Worm (Caenorhabditis elegans) whole organism, L4/young adult: ENCODE results near the gene vab-2.

Experiments used
- W03F9.2 ChIP-seq: fragments of 150-350 bp; optimal IDR thresholded peaks from 2 replicates; lab custom pipeline; 2014; ENCODE audit warnings: missing biosample characterization, missing genetic modification characterization
- him-1 ChIP-seq: sonication (generic microtip); optimal IDR thresholded peaks from 2 replicates; lab custom pipeline; 2016; ENCODE audit warnings: missing genotype, missing genetic modification reagents, missing genetic modification characterization, missing compliant biosample characterization

DNA sequence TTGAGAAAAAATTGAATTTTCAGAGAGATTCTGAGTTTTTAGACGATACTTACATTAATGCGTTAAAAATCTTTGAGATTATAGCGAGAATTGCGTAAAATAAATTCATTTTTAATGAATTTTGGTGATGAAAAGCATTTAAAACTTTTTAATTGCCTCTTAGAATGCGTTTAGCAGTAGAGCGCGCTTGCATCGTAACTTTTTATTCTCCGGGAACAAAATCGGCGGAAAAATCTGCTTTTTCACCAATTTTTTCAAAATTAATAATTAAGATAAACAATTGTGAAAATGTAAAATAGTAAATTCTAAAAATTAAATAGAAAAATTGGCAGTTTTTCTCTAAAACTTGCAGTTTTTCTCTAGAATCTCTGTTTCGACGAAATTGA lies 48.6 kb upstream of the vab-2 start:
- TF ChIP-seq him-1 (tag; lab: Kevin White, UChicago): no peak
- no peak for TF ChIP-seq W03F9.2 (tag; lab: Kevin White, UChicago)
